Worm (Caenorhabditis elegans) whole organism, L2 larva: ENCODE results near the gene atfs-1.

Experiments
- aly-2 ChIP-seq: fragments of 150-350 bp; optimal IDR thresholded peaks from 2 replicates; lab custom pipeline; 2014; ENCODE audit warnings: missing biosample characterization, missing genetic modification characterization
- lsy-2 ChIP-seq, 2 experiments: fragments of 150-350 bp in 1 of 2; sonication (generic microtip) in 1 of 2; optimal IDR thresholded peaks; 2 replicates each; lab custom pipeline; 2014 to 2017; ENCODE audit warnings: missing biosample characterization in 2 of 2, missing genetic modification characterization in 2 of 2
- nhr-23 ChIP-seq: fragments of 150-350 bp; optimal IDR thresholded peaks from 2 replicates; lab custom pipeline; 2014; ENCODE audit warnings: missing biosample characterization, missing genetic modification reagents, missing genetic modification characterization
- sem-4 ChIP-seq: fragments of 150-350 bp; optimal IDR thresholded peaks from 2 replicates; lab custom pipeline; 2014; ENCODE audit warnings: missing biosample characterization, missing genetic modification reagents, missing genetic modification characterization
- unc-39 ChIP-seq: fragments of 150-350 bp; optimal IDR thresholded peaks from 2 replicates; lab custom pipeline; 2014; ENCODE audit warnings: missing biosample characterization, missing genetic modification characterization

ce11 chrV:14147114-14147513 lies 46.3 kb upstream of the atfs-1 start:
- TF ChIP-seq sem-4 = no peak
- TF ChIP-seq unc-39 (tag; lab: Kevin White, UChicago) = no peak
- TF ChIP-seq aly-2 (tag; lab: Kevin White, UChicago) = no peak
- TF ChIP-seq nhr-23 (tag; lab: Kevin White, UChicago) = no peak
- TF ChIP-seq lsy-2 (tag; optimal IDR thresholded peaks at IDR 0.05; lab: Kevin White, UChicago) = no peak
